Worm (Caenorhabditis elegans) whole organism, mixed stage, embryonic: ENCODE measurements around the gene srh-241.

Experiments used
- ces-1 ChIP-seq: fragments of 150-350 bp; optimal IDR thresholded peaks from 2 replicates; lab custom pipeline; 2014; ENCODE audit warnings: missing biosample characterization, missing genetic modification reagents, missing genetic modification characterization
- lin-13 ChIP-seq: fragments of 150-350 bp; optimal IDR thresholded peaks from 2 replicates; lab custom pipeline; 2014; ENCODE audit warnings: missing biosample characterization, missing genetic modification characterization
- unc-62 ChIP-seq: fragments of 150-350 bp; optimal IDR thresholded peaks from 2 replicates; lab custom pipeline; 2014; ENCODE audit warnings: missing biosample characterization, missing genetic modification reagents, missing genetic modification characterization

DNA sequence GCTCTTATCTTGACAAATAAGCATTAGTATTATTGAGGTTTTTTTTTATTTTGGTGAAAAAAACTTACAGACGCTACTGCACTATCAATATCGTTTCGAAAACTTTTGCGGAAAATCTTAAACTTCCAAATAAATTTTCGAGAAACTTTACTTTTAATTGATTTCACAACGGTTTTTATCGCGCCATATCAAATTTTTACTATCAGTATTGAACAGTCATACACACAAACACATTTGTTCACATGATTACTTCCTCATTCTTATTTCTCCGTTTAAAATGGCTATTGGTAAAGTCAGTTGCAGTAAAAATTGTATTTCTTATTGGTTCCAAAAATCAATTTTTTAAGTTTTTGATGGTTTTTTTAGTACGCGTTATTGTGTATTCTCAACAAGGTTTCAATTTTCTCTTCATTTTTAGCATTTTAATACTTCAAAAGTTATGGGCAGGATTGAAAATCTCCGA is 26.8 kb upstream of the srh-241 start, which contains the start of gene pals-32:
- TF ChIP-seq ces-1 (GFP tag; lab: Kevin White, UChicago), result no peak
- no peak for TF ChIP-seq unc-62 (GFP tag; lab: Kevin White, UChicago)
- TF ChIP-seq lin-13, result no peak
